Worm (Caenorhabditis elegans): ENCODE results near the gene srx-82.

srx-82 gene

DNA sequence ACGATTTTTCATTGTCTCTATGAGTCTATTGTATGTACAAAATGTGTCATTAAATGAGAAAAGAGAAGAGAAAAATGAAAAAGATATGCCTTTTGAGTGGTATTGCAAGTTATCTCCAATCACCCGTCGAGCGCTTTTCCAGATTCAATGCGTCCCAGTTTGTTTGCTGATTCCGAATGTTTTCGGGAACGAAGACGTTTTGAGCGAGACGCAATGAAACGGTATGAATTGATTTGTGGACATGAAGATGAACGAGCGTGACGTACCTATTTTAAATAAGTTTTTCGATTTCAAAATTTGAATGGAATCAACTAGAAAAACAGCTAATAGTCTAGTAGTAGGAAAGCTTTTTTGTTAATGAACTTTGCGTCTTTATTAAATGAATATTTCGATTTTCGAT lies 27.3 kb downstream of the srx-82 start (continued):
- TF ChIP-seq ama-1 (optimal IDR thresholded peaks at IDR 0.05) (peak; percentile 67), lsy-2 (tag; optimal IDR thresholded peaks at IDR 0.05) (no peak), skn-1 (tag; optimal IDR thresholded peaks at IDR 0.05) (no peak), nhr-237 (tag; optimal IDR thresholded peaks at IDR 0.05) (no peak), ZK546.5 (tag; optimal IDR thresholded peaks at IDR 0.05) (no peak), hlh-30 (tag; optimal IDR thresholded peaks at IDR 0.05; ENCODE audit: insufficient read depth) (no peak), R02D3.7 (tag; optimal IDR thresholded peaks at IDR 0.05) (no peak), F26F4.8 (GFP tag; conservative IDR thresholded peaks at IDR 0.05) (no peak), lim-7 (GFP tag; IDR thresholded peaks at IDR 0.05) (no peak)

DNA sequence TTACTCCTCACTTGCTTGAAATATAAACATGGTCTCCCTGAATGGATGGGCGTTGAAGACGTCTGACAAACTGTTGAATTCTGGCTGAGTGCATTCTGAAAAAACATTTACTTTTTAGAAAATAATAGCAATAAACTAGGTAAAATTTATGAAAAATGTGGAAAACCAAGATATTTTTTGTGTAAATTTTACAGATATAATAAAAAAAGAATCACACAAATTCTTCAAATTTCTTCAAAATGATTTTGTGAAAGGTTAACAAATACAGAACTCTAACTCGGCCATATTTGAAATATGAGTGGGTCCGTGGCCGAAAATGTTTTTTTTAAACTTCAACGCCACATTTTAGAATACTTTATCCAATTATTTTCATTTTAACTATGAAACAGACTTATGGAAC lies 28.6 kb downstream of the srx-82 start, which contains the start of gene glb-15:
Gene glb-15, minus strand, starts transcription at position 101 of the 400 bp plus-strand sequence.
- TF ChIP-seq vab-7 (GFP tag; IDR thresholded peaks at IDR 0.05) (no peak), ceh-62 (tag; optimal IDR thresholded peaks at IDR 0.05) (no peak), lin-39 (tag; optimal IDR thresholded peaks at IDR 0.05) (no peak), pha-4 (GFP tag; IDR thresholded peaks at IDR 0.05) (no peak), pha-4 (tag; optimal IDR thresholded peaks at IDR 0.05) (no peak), ceh-20 (GFP tag; IDR thresholded peaks at IDR 0.05) (no peak)

DNA sequence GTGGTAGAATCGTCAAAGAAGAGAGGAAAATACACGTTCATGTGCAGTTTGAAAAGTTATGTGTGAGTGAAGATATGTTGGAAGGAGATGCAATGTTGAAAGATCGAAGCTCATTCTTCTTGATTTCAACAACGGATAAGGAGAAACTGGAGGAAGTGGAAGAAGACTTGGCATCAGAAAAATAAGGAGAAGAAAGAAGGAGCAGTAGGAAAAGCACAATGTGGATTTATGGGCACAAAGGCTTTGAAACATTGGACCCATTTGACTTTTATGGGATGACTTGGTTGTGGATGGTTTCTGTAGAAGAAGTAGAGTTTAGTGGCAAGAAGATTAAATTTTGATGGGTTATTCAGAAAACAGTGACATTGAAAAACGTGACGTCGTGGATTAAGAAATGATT lies 30.5 kb downstream of the srx-82 start:
- TF ChIP-seq hlh-11 (tag; optimal IDR thresholded peaks at IDR 0.05): no peak
- peak in 1 of 2 experiments; percentile 47 for TF ChIP-seq unc-62 (GFP tag; optimal IDR thresholded peaks at IDR 0.05 in 1 of 2)
- TF ChIP-seq unc-62 (tag; optimal IDR thresholded peaks at IDR 0.05): no peak

DNA sequence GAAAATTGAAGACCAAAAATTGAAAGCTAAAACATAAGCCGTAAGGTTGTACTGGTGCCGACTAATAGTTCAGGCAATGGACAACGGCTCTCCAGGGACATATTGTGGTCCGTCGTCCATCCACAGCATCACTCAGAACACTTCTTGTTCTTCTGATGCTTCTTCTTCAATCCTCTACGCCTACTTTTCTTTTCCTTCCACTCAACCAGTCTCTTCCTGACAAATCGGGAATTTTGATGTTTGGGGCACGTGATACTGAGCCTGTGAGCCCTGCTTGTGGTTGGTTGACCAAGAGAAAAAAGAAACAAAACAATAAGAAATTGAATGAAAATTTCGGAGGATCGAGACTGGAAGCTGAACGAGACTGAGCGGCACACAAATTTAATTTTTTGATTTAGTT lies 31.7 kb downstream of the srx-82 start:
- TF ChIP-seq mdl-1 (tag; optimal IDR thresholded peaks at IDR 0.05): no peak
- TF ChIP-seq hlh-11 (tag; optimal IDR thresholded peaks at IDR 0.05): no peak
- TF ChIP-seq unc-62 (GFP tag; optimal IDR thresholded peaks at IDR 0.05 in 1 of 2): peak in 1 of 2 experiments; percentile 99
- no peak for TF ChIP-seq unc-62 (tag; optimal IDR thresholded peaks at IDR 0.05)
- no peak for TF ChIP-seq nhr-11 (tag; optimal IDR thresholded peaks at IDR 0.05)
- no peak for TF ChIP-seq pqm-1 (tag; optimal IDR thresholded peaks at IDR 0.05)
- no peak for TF ChIP-seq daf-19 (GFP tag; conservative IDR thresholded peaks at IDR 0.05)
- TF ChIP-seq zip-2 (tag; optimal IDR thresholded peaks at IDR 0.05): no peak
- peak in 1 of 2 experiments; percentile 17 for TF ChIP-seq lsy-2 (tag; optimal IDR thresholded peaks at IDR 0.05)
- 0 out of 2 replicates have a peak, but pooled peaks have one; percentile 23 for TF ChIP-seq hmg-1.1 (GFP tag; IDR thresholded peaks at IDR 0.05)
- TF ChIP-seq T20F7.1 (GFP tag; optimal IDR thresholded peaks at IDR 0.05): no peak
- no peak for TF ChIP-seq ztf-11 (tag; optimal IDR thresholded peaks at IDR 0.05)
- TF ChIP-seq daf-8 (GFP tag; IDR thresholded peaks at IDR 0.05): no peak
- peak; percentile 1 for TF ChIP-seq hlh-30 (tag; optimal IDR thresholded peaks at IDR 0.05; ENCODE audit: insufficient read depth)
- TF ChIP-seq ama-1 (optimal IDR thresholded peaks at IDR 0.05): no peak
- TF ChIP-seq ces-1 (GFP tag; optimal IDR thresholded peaks at IDR 0.05): no peak
- TF ChIP-seq madf-5 (GFP tag; IDR thresholded peaks at IDR 0.05): no peak

DNA sequence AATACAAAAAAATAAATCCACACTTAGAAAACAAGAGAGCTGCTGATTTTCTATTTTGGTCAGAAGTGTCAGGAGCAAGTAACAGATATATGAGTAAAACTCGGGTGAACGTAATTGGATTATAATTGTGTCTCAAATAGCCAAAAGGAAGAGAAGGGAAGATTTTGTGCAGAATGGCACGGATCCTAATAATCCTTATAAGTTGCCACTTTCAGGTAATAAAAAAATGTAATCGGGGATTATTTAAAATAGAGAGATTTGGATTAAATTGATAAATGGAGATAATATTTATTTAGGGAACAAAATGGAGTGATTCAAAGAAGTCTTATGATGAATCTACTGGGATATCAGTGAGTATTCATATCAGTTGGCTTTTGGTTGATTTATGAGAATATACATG lies 35.4 kb downstream of the srx-82 start:
- TF ChIP-seq unc-62 (GFP tag; optimal IDR thresholded peaks at IDR 0.05 in 1 of 2): peak in 1 of 2 experiments; percentile 31
- TF ChIP-seq unc-62 (tag; optimal IDR thresholded peaks at IDR 0.05): no peak
- TF ChIP-seq lin-15B (tag; optimal IDR thresholded peaks at IDR 0.05): no peak

DNA sequence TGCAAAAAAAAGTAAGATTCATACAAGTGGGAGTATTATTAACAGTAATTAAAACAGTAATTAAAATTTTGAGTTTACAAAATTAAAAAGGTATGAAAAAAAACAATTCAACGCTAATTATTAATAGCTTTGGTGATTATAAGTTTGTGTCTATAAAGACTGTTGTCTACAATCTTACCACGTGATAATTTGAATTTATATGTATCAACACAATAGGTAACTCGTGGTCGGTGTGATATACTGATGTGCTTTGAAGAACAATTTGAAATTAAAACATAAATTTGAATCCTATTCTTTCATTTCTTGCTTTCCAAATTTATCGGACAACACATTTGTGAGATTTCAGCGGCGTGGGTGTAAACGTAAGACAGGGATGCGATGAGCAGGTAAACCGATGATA lies 38.3 kb downstream of the srx-82 start:
- TF ChIP-seq aha-1 (tag): peak; percentile 41
- no peak for TF ChIP-seq daf-16 (GFP tag; optimal IDR thresholded peaks at IDR 0.05)
- peak; percentile 73 for TF ChIP-seq daf-16 (tag; optimal IDR thresholded peaks at IDR 0.05)
- no peak for TF ChIP-seq lim-7 (GFP tag; IDR thresholded peaks at IDR 0.05)
- TF ChIP-seq dve-1 (tag; optimal IDR thresholded peaks at IDR 0.05; ENCODE audit: insufficient read depth): peak; percentile 56
- TF ChIP-seq nhr-28 (tag; optimal IDR thresholded peaks at IDR 0.05): peak; percentile 6
- TF ChIP-seq php-3 (GFP tag; IDR thresholded peaks at IDR 0.05): 0 out of 2 replicates have a peak, but pooled peaks have one; percentile 18
- TF ChIP-seq Y48G9A.11 (GFP tag; IDR thresholded peaks at IDR 0.05): no peak
